Worm (Caenorhabditis elegans): ENCODE measurements around the gene str-46.

str-46 gene

DNA sequence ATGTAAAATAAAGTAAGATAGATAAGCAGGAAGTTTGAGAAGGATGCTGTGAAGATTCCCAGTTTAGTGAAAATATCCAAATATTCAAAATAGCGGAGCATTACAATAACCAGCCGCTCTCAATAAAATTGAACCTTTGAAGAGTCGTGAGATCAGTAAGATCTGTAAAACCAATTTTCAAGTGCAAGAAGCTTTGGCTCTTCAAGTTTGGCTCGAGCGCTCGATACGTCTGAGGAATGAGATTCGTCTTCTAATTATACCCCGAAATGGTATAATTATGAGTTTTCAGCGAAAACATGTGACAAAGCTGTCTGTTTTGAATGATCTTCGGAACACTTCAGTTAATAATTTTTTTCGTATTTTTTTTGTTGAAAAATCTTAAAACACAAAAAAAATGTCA is at the start of gene str-46:
Gene str-46 (minus strand): TSS at position 101 of the 400 bp plus-strand sequence.
- TF ChIP-seq ceh-82 (tag; optimal IDR thresholded peaks at IDR 0.05) (no peak), ama-1 (optimal IDR thresholded peaks at IDR 0.05) (no peak), nhr-6 (tag; optimal IDR thresholded peaks at IDR 0.05) (no peak), sma-3 (GFP tag; optimal IDR thresholded peaks at IDR 0.05) (no peak), ceh-16 (tag; optimal IDR thresholded peaks at IDR 0.05) (no peak), Y55F3AM.14 (GFP tag; optimal IDR thresholded peaks at IDR 0.05) (no peak), lin-39 (tag; optimal IDR thresholded peaks at IDR 0.05) (no peak), unc-55 (GFP tag; optimal IDR thresholded peaks at IDR 0.05) (no peak)

DNA sequence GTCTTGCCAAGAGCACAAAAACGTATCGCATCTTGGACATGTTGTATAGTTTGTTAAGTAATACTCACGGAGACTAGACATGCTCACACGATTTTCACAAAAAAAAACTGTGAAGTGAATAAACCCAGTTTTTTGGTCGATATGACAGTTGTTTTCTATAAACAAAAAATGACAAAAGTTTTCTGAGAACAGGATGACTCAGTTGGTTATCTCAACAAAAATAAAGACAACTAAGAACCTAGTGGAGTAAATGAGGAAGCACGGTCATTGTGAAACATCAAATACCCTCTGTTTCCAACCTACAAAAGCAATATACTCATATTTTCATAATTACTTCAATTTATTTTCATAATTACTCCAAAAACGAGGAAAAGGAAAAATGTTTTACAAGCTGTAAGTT is 45.8 kb upstream of the str-46 start, which contains the start of gene srh-87:
Gene srh-87 (minus strand): TSS at position 101 of the 400 bp plus-strand sequence.
- TF ChIP-seq ZK546.5 (tag; optimal IDR thresholded peaks at IDR 0.05) (no peak), blmp-1 (tag; optimal IDR thresholded peaks at IDR 0.05; ENCODE audit: insufficient read depth) (no peak), sem-4 (tag; optimal IDR thresholded peaks at IDR 0.05) (no peak), peb-1 (tag; optimal IDR thresholded peaks at IDR 0.05) (no peak), ztf-1 (GFP tag; conservative IDR thresholded peaks at IDR 0.05) (no peak), mbf-1 (tag; optimal IDR thresholded peaks at IDR 0.05) (no peak), dmd-4 (tag; optimal IDR thresholded peaks at IDR 0.05) (no peak), lsy-2 (tag; optimal IDR thresholded peaks at IDR 0.05) (no peak)

DNA sequence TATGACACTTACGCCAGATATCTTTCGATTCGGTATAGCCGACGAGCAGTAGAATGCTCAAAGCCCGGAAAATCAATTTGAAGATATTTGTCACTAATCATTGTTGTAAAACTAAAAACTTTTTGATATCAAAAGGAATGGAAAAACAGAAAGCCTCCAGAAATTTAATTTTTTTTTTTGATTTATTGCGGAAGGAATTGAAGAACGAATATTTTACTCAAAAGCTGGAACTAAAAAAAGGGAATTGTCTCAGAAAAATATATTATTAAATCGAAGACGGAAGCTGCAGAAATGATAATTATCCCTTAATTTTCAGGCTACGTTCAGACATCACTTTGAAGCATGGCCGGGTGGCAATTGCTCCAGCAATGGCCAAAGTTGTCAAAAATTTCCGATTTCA is 44.1 kb upstream of the str-46 start, which contains the start of gene srw-137:
Gene srw-137 (minus strand): TSS at position 101 of the 400 bp plus-strand sequence.
- TF ChIP-seq sma-9 (GFP tag; optimal IDR thresholded peaks at IDR 0.05) (no peak), sma-9 (tag; optimal IDR thresholded peaks at IDR 0.05) (no peak), sem-4 (tag; optimal IDR thresholded peaks at IDR 0.05) (no peak), elt-1 (tag; optimal IDR thresholded peaks at IDR 0.05) (no peak), ztf-11 (tag; optimal IDR thresholded peaks at IDR 0.05) (no peak), ama-1 (optimal IDR thresholded peaks at IDR 0.05) (no peak), fos-1 (tag; optimal IDR thresholded peaks at IDR 0.05) (no peak), aly-2 (tag; optimal IDR thresholded peaks at IDR 0.05) (no peak)

DNA sequence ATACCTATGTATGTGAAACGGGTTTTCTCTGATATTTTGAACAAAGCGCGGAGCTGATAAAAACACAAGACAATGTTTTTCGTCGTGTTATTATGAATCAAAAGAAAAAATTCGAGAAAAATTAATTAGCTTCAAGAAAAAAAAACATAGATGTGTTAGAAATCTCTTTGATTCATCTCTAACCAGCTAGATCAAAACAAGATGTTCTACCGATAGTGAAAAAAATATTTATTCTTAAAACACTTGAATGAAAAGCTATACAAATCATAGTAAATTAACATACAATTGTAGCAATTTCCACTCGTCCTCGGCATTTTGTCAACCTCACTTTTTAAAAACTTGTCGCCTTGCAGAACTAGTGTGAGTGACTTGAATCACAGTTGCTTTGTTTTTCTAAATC is 42.5 kb upstream of the str-46 start:
- TF ChIP-seq crh-2 (tag; optimal IDR thresholded peaks at IDR 0.05) (no peak), ceh-82 (tag; optimal IDR thresholded peaks at IDR 0.05) (no peak), nhr-6 (tag; optimal IDR thresholded peaks at IDR 0.05) (no peak), elt-3 (tag; optimal IDR thresholded peaks at IDR 0.05) (no peak), lin-11 (tag; optimal IDR thresholded peaks at IDR 0.05) (no peak), sma-3 (GFP tag; optimal IDR thresholded peaks at IDR 0.05) (no peak), egl-27 (tag; optimal IDR thresholded peaks at IDR 0.05) (no peak), sma-9 (GFP tag; optimal IDR thresholded peaks at IDR 0.05) (no peak), sma-9 (tag; optimal IDR thresholded peaks at IDR 0.05) (no peak), ceh-16 (tag; optimal IDR thresholded peaks at IDR 0.05) (no peak), ztf-11 (tag; optimal IDR thresholded peaks at IDR 0.05) (no peak), nhr-23 (tag; optimal IDR thresholded peaks at IDR 0.05) (no peak), lin-39 (tag; optimal IDR thresholded peaks at IDR 0.05) (no peak), lin-13 (GFP tag; optimal IDR thresholded peaks at IDR 0.05) (no peak), mdl-1 (tag; optimal IDR thresholded peaks at IDR 0.05) (no peak), R02D3.7 (tag; optimal IDR thresholded peaks at IDR 0.05) (no peak), ZK546.5 (tag; optimal IDR thresholded peaks at IDR 0.05) (no peak)

DNA sequence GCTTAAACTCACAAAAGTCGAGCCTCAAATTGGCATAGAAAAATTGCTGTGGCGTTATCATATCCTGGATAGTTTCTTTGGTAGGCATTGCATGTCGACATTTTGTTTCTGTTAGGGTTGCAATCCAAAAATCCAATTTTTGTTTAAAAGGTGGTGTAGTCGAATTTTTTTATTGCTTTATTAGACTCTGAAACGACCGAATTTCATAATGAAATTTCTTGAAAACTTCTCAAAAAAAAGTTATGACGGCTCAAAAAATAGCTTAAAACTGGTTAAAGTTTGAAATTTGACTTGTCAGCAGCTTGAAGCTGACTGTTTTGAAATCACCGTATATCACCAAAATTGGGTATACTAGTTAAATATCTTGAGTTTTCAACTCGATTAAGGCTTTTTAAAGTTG is 41.6 kb upstream of the str-46 start, which contains the start of gene srw-143:
Gene srw-143 (minus strand): TSS at position 101 of the 400 bp plus-strand sequence.
- TF ChIP-seq skn-1 (tag; optimal IDR thresholded peaks at IDR 0.05) (no peak), nhr-25 (tag; optimal IDR thresholded peaks at IDR 0.05) (no peak), ceh-82 (tag; optimal IDR thresholded peaks at IDR 0.05) (no peak), elt-3 (tag; optimal IDR thresholded peaks at IDR 0.05) (no peak)

DNA sequence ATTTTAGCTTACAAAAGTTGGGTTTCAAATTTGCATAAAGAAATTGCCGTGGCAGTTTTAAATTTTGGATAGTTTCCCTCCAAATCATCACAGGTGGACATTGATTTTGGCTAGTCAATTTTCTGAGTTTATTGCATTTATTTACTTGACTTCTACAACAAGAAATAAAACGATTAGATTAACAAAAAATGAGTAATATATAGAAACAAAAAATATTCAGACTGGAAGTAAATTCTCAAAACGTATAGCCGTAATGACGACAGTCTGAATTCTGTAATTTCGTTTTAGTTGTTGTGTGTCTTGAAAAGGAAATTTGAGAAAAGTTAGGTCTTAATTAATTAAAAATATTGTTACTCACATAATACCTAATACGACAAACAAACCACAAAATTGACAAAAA is 38.7 kb upstream of the str-46 start, which contains the start of gene srw-141:
Gene srw-141 (minus strand): TSS at position 101 of the 400 bp plus-strand sequence.
- TF ChIP-seq alr-1 (tag; optimal IDR thresholded peaks at IDR 0.05) (no peak), egl-27 (tag; optimal IDR thresholded peaks at IDR 0.05) (no peak)

Measured in whole organism, L2 larva.